Worm (Caenorhabditis elegans): ENCODE results near the gene fbxa-170.

The fbxa-170 gene

ce11 chrX:1627837-1628236, 50.1 kb downstream of the fbxa-170 start, which contains the start of gene fbxb-58:
Gene fbxb-58 (plus strand): TSS chrX:1628137.
- no peak for TF ChIP-seq tbx-2 (tag; optimal IDR thresholded peaks at IDR 0.05)
- no peak for TF ChIP-seq sptf-1 (tag; optimal IDR thresholded peaks at IDR 0.05)

ce11 chrX:1627013-1627412, 50.9 kb downstream of the fbxa-170 start:
- no peak for TF ChIP-seq sptf-1 (tag; optimal IDR thresholded peaks at IDR 0.05)
- peak; percentile 100 for TF ChIP-seq skn-1 (tag; optimal IDR thresholded peaks at IDR 0.05)
- TF ChIP-seq nhr-20 (tag; optimal IDR thresholded peaks at IDR 0.05): peak; percentile 93
- peak; percentile 92 for TF ChIP-seq lsy-2 (tag; optimal IDR thresholded peaks at IDR 0.05)
- peak; percentile 94 for TF ChIP-seq nhr-71 (tag; optimal IDR thresholded peaks at IDR 0.05)
- peak; percentile 93 for TF ChIP-seq swsn-7 (tag; optimal IDR thresholded peaks at IDR 0.05)
- TF ChIP-seq nhr-12 (tag; optimal IDR thresholded peaks at IDR 0.05): peak; percentile 67
- peak; percentile 94 for TF ChIP-seq irx-1 (tag; optimal IDR thresholded peaks at IDR 0.05)
- TF ChIP-seq aly-2 (tag; optimal IDR thresholded peaks at IDR 0.05): peak; percentile 87
- TF ChIP-seq snu-23 (GFP tag; optimal IDR thresholded peaks at IDR 0.05): peak; percentile 99
- peak; percentile 77 to 85 for TF ChIP-seq efl-1 (optimal IDR thresholded peaks at IDR 0.05)
- peak; percentile 39 to 97 for TF ChIP-seq efl-1 (GFP tag; optimal IDR thresholded peaks at IDR 0.05 in 1 of 2)
- peak; percentile 99 for TF ChIP-seq nhr-47 (tag; optimal IDR thresholded peaks at IDR 0.05)
- TF ChIP-seq vab-15 (tag; optimal IDR thresholded peaks at IDR 0.05): peak; percentile 70
- peak; percentile 96 for TF ChIP-seq mep-1 (tag; optimal IDR thresholded peaks at IDR 0.05)
- peak; percentile 98 for TF ChIP-seq C16A3.4 (tag; optimal IDR thresholded peaks at IDR 0.05)
- TF ChIP-seq isw-1 (GFP tag; IDR thresholded peaks at IDR 0.05): peak; percentile 76
- TF ChIP-seq pax-3 (tag; optimal IDR thresholded peaks at IDR 0.05): peak; percentile 93
- TF ChIP-seq jun-1 (tag; optimal IDR thresholded peaks at IDR 0.05): peak; percentile 98
- no peak for TF ChIP-seq ces-1 (GFP tag; optimal IDR thresholded peaks at IDR 0.05)
- no peak for TF ChIP-seq nhr-28 (tag; optimal IDR thresholded peaks at IDR 0.05)
- peak; percentile 98 for TF ChIP-seq nhr-90 (tag; optimal IDR thresholded peaks at IDR 0.05; ENCODE audit: poor library complexity)
- peak; percentile 43 for TF ChIP-seq blmp-1 (tag; optimal IDR thresholded peaks at IDR 0.05)
- TF ChIP-seq ztf-11 (tag; optimal IDR thresholded peaks at IDR 0.05): peak; percentile 81 to 88
- TF ChIP-seq lin-14 (GFP tag; optimal IDR thresholded peaks at IDR 0.05): peak; percentile 93
- no peak for TF ChIP-seq Y116A8C.19 (tag; optimal IDR thresholded peaks at IDR 0.05; ENCODE audit: borderline replicate concordance)
- TF ChIP-seq aha-1 (tag; optimal IDR thresholded peaks at IDR 0.05): peak; percentile 58
- peak; percentile 43 to 55 (median 51) for TF ChIP-seq dpl-1 (GFP tag; optimal IDR thresholded peaks at IDR 0.05)
- peak; percentile 88 for TF ChIP-seq snpc-4 (tag; optimal IDR thresholded peaks at IDR 0.05)
- TF ChIP-seq ceh-82 (tag; optimal IDR thresholded peaks at IDR 0.05): peak; percentile 98 to 99 (median 99)
- TF ChIP-seq fkh-10 (GFP tag; optimal IDR thresholded peaks at IDR 0.05): peak; percentile 99
- TF ChIP-seq grh-1 (GFP tag; IDR thresholded peaks at IDR 0.05): peak; percentile 88
- TF ChIP-seq sox-4 (tag; optimal IDR thresholded peaks at IDR 0.05): peak; percentile 96
- no peak for TF ChIP-seq ceh-90 (tag; optimal IDR thresholded peaks at IDR 0.05)
- peak; percentile 87 for TF ChIP-seq C04F5.9 (tag; optimal IDR thresholded peaks at IDR 0.05)
- peak; percentile 74 for TF ChIP-seq pqm-1 (tag; optimal IDR thresholded peaks at IDR 0.05)
- TF ChIP-seq mef-2 (tag; optimal IDR thresholded peaks at IDR 0.05): peak; percentile 38
- no peak for TF ChIP-seq hlh-4 (tag; optimal IDR thresholded peaks at IDR 0.05)
- TF ChIP-seq lin-13 (GFP tag; optimal IDR thresholded peaks at IDR 0.05): peak; percentile 92
- TF ChIP-seq elt-3 (tag; optimal IDR thresholded peaks at IDR 0.05): peak; percentile 14 to 98 (median 87)
- TF ChIP-seq tbx-2 (tag; optimal IDR thresholded peaks at IDR 0.05): peak; percentile 94
- TF ChIP-seq unc-62 (GFP tag; optimal IDR thresholded peaks at IDR 0.05): no peak
- peak; percentile 57 for TF ChIP-seq lin-15B (tag; optimal IDR thresholded peaks at IDR 0.05)
- TF ChIP-seq F16B12.6 (tag; optimal IDR thresholded peaks at IDR 0.05): peak; percentile 42
- TF ChIP-seq ceh-88 (GFP tag; IDR thresholded peaks at IDR 0.05): peak; percentile 90
- peak in 1 of 2 experiments; percentile 87 for TF ChIP-seq mdl-1 (tag; optimal IDR thresholded peaks at IDR 0.05)
- TF ChIP-seq rnt-1 (tag; optimal IDR thresholded peaks at IDR 0.05): peak; percentile 97
- peak; percentile 49 to 90 for TF ChIP-seq lin-35 (GFP tag; optimal IDR thresholded peaks at IDR 0.05)
- peak; percentile 94 for TF ChIP-seq ztf-4 (tag; optimal IDR thresholded peaks at IDR 0.05)
- TF ChIP-seq lir-3 (tag; optimal IDR thresholded peaks at IDR 0.05; ENCODE audit: poor library complexity): peak; percentile 84
- peak; percentile 96 for TF ChIP-seq lin-39 (tag; optimal IDR thresholded peaks at IDR 0.05)
